Worm (Caenorhabditis elegans): ENCODE measurements around the gene mdmh-35.
A peak's percentile ranks its signal among the peaks of the same experiment; 100 is the strongest.

Gene mdmh-35

ce11 chrII:7887295-7887694 is 31.8 kb upstream of the mdmh-35 start:
- TF ChIP-seq lin-15B (tag; optimal IDR thresholded peaks at IDR 0.05) (no peak), dsc-1 (tag; optimal IDR thresholded peaks at IDR 0.05) (peak; percentile 16), zip-4 (GFP tag; optimal IDR thresholded peaks at IDR 0.05) (peak; percentile 57), ceh-88 (GFP tag; IDR thresholded peaks at IDR 0.05) (no peak), blmp-1 (tag; optimal IDR thresholded peaks at IDR 0.05) (peak; percentile 22), xbp-1 (tag; optimal IDR thresholded peaks at IDR 0.05) (peak; percentile 31), unc-30 (tag; optimal IDR thresholded peaks at IDR 0.05) (no peak), fkh-10 (GFP tag; optimal IDR thresholded peaks at IDR 0.05) (peak; percentile 25), sptf-1 (tag; optimal IDR thresholded peaks at IDR 0.05) (no peak), isw-1 (GFP tag; IDR thresholded peaks at IDR 0.05) (no peak), lin-35 (GFP tag; optimal IDR thresholded peaks at IDR 0.05) (peak in 1 of 2 experiments; percentile 38), dpl-1 (GFP tag; optimal IDR thresholded peaks at IDR 0.05) (peak in 1 of 3 experiments; percentile 17), unc-98 (GFP tag; IDR thresholded peaks at IDR 0.05) (no peak), tbx-2 (tag; optimal IDR thresholded peaks at IDR 0.05) (no peak), nhr-28 (tag; optimal IDR thresholded peaks at IDR 0.05) (no peak), mef-2 (tag; optimal IDR thresholded peaks at IDR 0.05) (no peak), fkh-8 (tag; optimal IDR thresholded peaks at IDR 0.05) (peak; percentile 98), efl-1 (optimal IDR thresholded peaks at IDR 0.05) (peak; percentile 14 to 37), efl-1 (GFP tag; optimal IDR thresholded peaks at IDR 0.05 in 1 of 2) (no peak), alr-1 (tag; optimal IDR thresholded peaks at IDR 0.05; ENCODE audit: borderline replicate concordance) (no peak), vab-15 (tag; optimal IDR thresholded peaks at IDR 0.05) (no peak), lsy-2 (tag; optimal IDR thresholded peaks at IDR 0.05) (peak; percentile 43 to 68), snpc-4 (tag; optimal IDR thresholded peaks at IDR 0.05) (peak; percentile 28), C34B4.2 (tag; optimal IDR thresholded peaks at IDR 0.05) (no peak), efl-3 (GFP tag; optimal IDR thresholded peaks at IDR 0.05) (no peak), ceh-63 (GFP tag; optimal IDR thresholded peaks at IDR 0.05) (no peak), jun-1 (tag; optimal IDR thresholded peaks at IDR 0.05) (peak; percentile 67), ces-1 (GFP tag; optimal IDR thresholded peaks at IDR 0.05) (no peak), C04F5.9 (tag; optimal IDR thresholded peaks at IDR 0.05) (no peak), elt-3 (tag; optimal IDR thresholded peaks at IDR 0.05) (no peak), C16A3.4 (tag; optimal IDR thresholded peaks at IDR 0.05) (peak; percentile 9), lin-14 (GFP tag; optimal IDR thresholded peaks at IDR 0.05) (peak; percentile 86), egl-13 (tag; optimal IDR thresholded peaks at IDR 0.05) (no peak), unc-62 (GFP tag; optimal IDR thresholded peaks at IDR 0.05) (no peak), lin-13 (GFP tag; optimal IDR thresholded peaks at IDR 0.05) (no peak), ztf-11 (tag; optimal IDR thresholded peaks at IDR 0.05) (no peak), fkh-4 (tag; optimal IDR thresholded peaks at IDR 0.05; ENCODE audit: borderline replicate concordance) (no peak), hlh-4 (tag; optimal IDR thresholded peaks at IDR 0.05) (no peak), nhr-11 (tag; optimal IDR thresholded peaks at IDR 0.05) (peak; percentile 42), aly-2 (tag; optimal IDR thresholded peaks at IDR 0.05) (no peak), nhr-77 (tag; optimal IDR thresholded peaks at IDR 0.05) (no peak), nhr-237 (tag; optimal IDR thresholded peaks at IDR 0.05) (peak; percentile 25), mep-1 (tag; optimal IDR thresholded peaks at IDR 0.05) (peak; percentile 82), sox-4 (tag; optimal IDR thresholded peaks at IDR 0.05) (peak; percentile 22), nhr-90 (tag; optimal IDR thresholded peaks at IDR 0.05; ENCODE audit: poor library complexity) (no peak), sup-37 (GFP tag; optimal IDR thresholded peaks at IDR 0.05) (no peak), unc-130 (tag; optimal IDR thresholded peaks at IDR 0.05) (no peak), aha-1 (tag; optimal IDR thresholded peaks at IDR 0.05) (no peak), Y116A8C.19 (tag; optimal IDR thresholded peaks at IDR 0.05; ENCODE audit: borderline replicate concordance) (no peak), ceh-90 (tag; optimal IDR thresholded peaks at IDR 0.05) (no peak), nhr-19 (GFP tag; conservative IDR thresholded peaks at IDR 0.05) (no peak), nhr-47 (tag; optimal IDR thresholded peaks at IDR 0.05) (peak; percentile 70), ceh-82 (tag; optimal IDR thresholded peaks at IDR 0.05) (peak in 2 of 3 experiments; percentile 9 to 63), hpl-2 (GFP tag; optimal IDR thresholded peaks at IDR 0.05) (no peak)
